Worm (Caenorhabditis elegans) whole organism, L4 larva: Measurements from ENCODE around the gene ZK105.5.

ENCODE experiments used
- T20F7.1 ChIP-seq: fragments of 200-800 bp; sonication (Bioruptor generic); optimal IDR thresholded peaks from 2 replicates; lab custom pipeline; 2018; ENCODE audit warnings: mild to moderate bottlenecking, missing genetic modification characterization, missing compliant biosample characterization
- T26A8.4 ChIP-seq: fragments of 200-800 bp; sonication (Bioruptor generic); IDR thresholded peaks from 2 replicates; pipeline ENCODE4 v1.3.6; 2022; ENCODE audit warnings: missing genetic modification characterization, missing compliant biosample characterization
- Y105C5A.15 ChIP-seq: fragments of 200-800 bp; sonication (Bioruptor generic); IDR thresholded peaks from 2 replicates; pipeline ENCODE4 v1.3.6; 2022; ENCODE audit warnings: missing genetic modification characterization, missing compliant biosample characterization
- aha-1 ChIP-seq: fragments of 150-350 bp; peaks from one replicate; lab custom pipeline; 2014; ENCODE audit warnings: missing biosample characterization, missing genetic modification characterization
- arid-1 ChIP-seq: fragments of 200-800 bp; sonication (Bioruptor generic); conservative IDR thresholded peaks from 2 replicates; pipeline ENCODE4 v1.3.6; 2022; ENCODE audit warnings: missing genetic modification reagents, missing genetic modification characterization, missing compliant biosample characterization
- attf-4 ChIP-seq: sonication (generic microtip); optimal IDR thresholded peaks from 3 replicates; lab custom pipeline; 2017; ENCODE audit warnings: missing biosample characterization, missing genetic modification characterization
- ceh-20 ChIP-seq: fragments of 200-800 bp; sonication (Bioruptor generic); IDR thresholded peaks from 2 replicates; pipeline ENCODE4 v1.3.6; 2022; ENCODE audit warnings: missing genetic modification reagents, missing genetic modification characterization, missing compliant biosample characterization
- ceh-28 ChIP-seq: fragments of 150-350 bp; optimal IDR thresholded peaks from 2 replicates; lab custom pipeline; 2014; ENCODE audit warnings: missing biosample characterization, missing genetic modification reagents, missing genetic modification characterization
- ces-1 ChIP-seq: fragments of 150-350 bp; sonication (generic microtip); optimal IDR thresholded peaks from 4 replicates; lab custom pipeline; 2014; ENCODE audit warnings: missing biosample characterization, missing genetic modification reagents, missing genetic modification characterization
- daf-12 ChIP-seq: fragments of 150-350 bp; optimal IDR thresholded peaks from 2 replicates; lab custom pipeline; 2014; ENCODE audit warnings: missing biosample characterization, missing genetic modification reagents, missing genetic modification characterization
- daf-16 ChIP-seq, 3 experiments: sonication (generic microtip); optimal IDR thresholded peaks; 2 replicates each; lab custom pipeline; 2016 to 2017; ENCODE audit warnings: missing genetic modification characterization in 3 of 3, missing genetic modification reagents in 3 of 3, mild to moderate bottlenecking in 2 of 3, missing compliant biosample characterization in 2 of 3, missing biosample characterization in 1 of 3, moderate library complexity in 1 of 3
- daf-19 ChIP-seq: fragments of 200-800 bp; sonication (Bioruptor generic); conservative IDR thresholded peaks from 2 replicates; pipeline ENCODE4 v1.3.6; 2022; ENCODE audit warnings: missing genetic modification characterization, missing compliant biosample characterization
- dmd-6 ChIP-seq: fragments of 200-800 bp; sonication (Bioruptor generic); IDR thresholded peaks from 2 replicates; pipeline ENCODE4 v1.3.6; 2022; ENCODE audit warnings: missing genetic modification reagents, missing genetic modification characterization, missing compliant biosample characterization
- dmd-8 ChIP-seq: fragments of 200-800 bp; sonication (Bioruptor generic); IDR thresholded peaks from 2 replicates; pipeline ENCODE4 v1.3.6; 2022; ENCODE audit warnings: missing genetic modification characterization, missing compliant biosample characterization
- dve-1 ChIP-seq: sonication (generic microtip); optimal IDR thresholded peaks from 2 replicates; lab custom pipeline; 2017; ENCODE audit warnings: antibody characterized with exemption, mild to moderate bottlenecking, missing genetic modification characterization, missing compliant biosample characterization; ENCODE audit not compliant: insufficient read depth
- egl-43 ChIP-seq: fragments of 200-800 bp; sonication (Bioruptor generic); IDR thresholded peaks from 2 replicates; pipeline ENCODE4 v1.3.6; 2022; ENCODE audit warnings: missing genetic modification reagents, missing genetic modification characterization, missing compliant biosample characterization
- fos-1 ChIP-seq: fragments of 150-350 bp; optimal IDR thresholded peaks from 2 replicates; lab custom pipeline; 2014; ENCODE audit warnings: missing biosample characterization, missing genetic modification characterization
- gei-8 ChIP-seq: fragments of 200-800 bp; sonication (Bioruptor generic); optimal IDR thresholded peaks from 2 replicates; lab custom pipeline; 2018; ENCODE audit warnings: mild to moderate bottlenecking, missing genetic modification characterization, missing compliant biosample characterization
- hif-1 ChIP-seq, 2 experiments: sonication (generic microtip); optimal IDR thresholded peaks; 2 replicates each; lab custom pipeline; 2016 to 2017; ENCODE audit warnings: missing compliant biosample characterization in 2 of 2, missing genetic modification characterization in 2 of 2, missing genetic modification reagents in 2 of 2, missing genotype in 2 of 2, mild to moderate bottlenecking in 1 of 2
- hlh-11 ChIP-seq: fragments of 200-800 bp; sonication (Bioruptor generic); optimal IDR thresholded peaks from 2 replicates; lab custom pipeline; 2018; ENCODE audit warnings: mild to moderate bottlenecking, missing genetic modification characterization, missing compliant biosample characterization
- hlh-30 ChIP-seq: sonication (generic microtip); optimal IDR thresholded peaks from 2 replicates; lab custom pipeline; 2017; ENCODE audit warnings: antibody characterized with exemption, mild to moderate bottlenecking, missing genetic modification characterization, missing compliant biosample characterization; ENCODE audit not compliant: insufficient read depth
- lim-7 ChIP-seq: fragments of 200-800 bp; sonication (Bioruptor generic); IDR thresholded peaks from 2 replicates; pipeline ENCODE4 v1.3.6; 2022; ENCODE audit warnings: missing genetic modification characterization, missing compliant biosample characterization
- lin-13 ChIP-seq: fragments of 150-350 bp; optimal IDR thresholded peaks from 2 replicates; lab custom pipeline; 2014; ENCODE audit warnings: missing biosample characterization, missing genetic modification reagents, missing genetic modification characterization
- lin-15B ChIP-seq: fragments of 150-350 bp; sonication (generic microtip); optimal IDR thresholded peaks from 3 replicates; lab custom pipeline; 2014; ENCODE audit warnings: missing biosample characterization, missing genetic modification characterization
- lin-39 ChIP-seq: fragments of 150-350 bp; optimal IDR thresholded peaks from 2 replicates; lab custom pipeline; 2014; ENCODE audit warnings: missing biosample characterization, missing genetic modification reagents, missing genetic modification characterization
- lir-3 ChIP-seq: sonication (generic microtip); optimal IDR thresholded peaks from 2 replicates; lab custom pipeline; 2016; ENCODE audit warnings: mild to moderate bottlenecking, missing genetic modification characterization, missing compliant biosample characterization
- lsy-2 ChIP-seq, 2 experiments: fragments of 150-350 bp in 1 of 2; sonication (generic microtip) in 1 of 2; optimal IDR thresholded peaks; 2 replicates each; lab custom pipeline; 2014 to 2017; ENCODE audit warnings: missing biosample characterization in 2 of 2, missing genetic modification characterization in 2 of 2
- mdl-1 ChIP-seq, 2 experiments: fragments of 150-350 bp in 1 of 2; sonication (generic microtip) in 1 of 2; optimal IDR thresholded peaks; 2 replicates each; lab custom pipeline; 2014 to 2017; ENCODE audit warnings: missing biosample characterization in 2 of 2, missing genetic modification characterization in 2 of 2
- mdt-29 ChIP-seq: fragments of 200-800 bp; sonication (Bioruptor generic); IDR thresholded peaks from 2 replicates; pipeline ENCODE4 v1.3.6; 2022; ENCODE audit warnings: missing genetic modification reagents, missing genetic modification characterization, missing compliant biosample characterization
- mxl-3 ChIP-seq: fragments of 200-800 bp; sonication (Bioruptor generic); optimal IDR thresholded peaks from 2 replicates; lab custom pipeline; 2018; ENCODE audit warnings: mild to moderate bottlenecking, missing genetic modification characterization, missing compliant biosample characterization
- nhr-111 ChIP-seq: fragments of 200-800 bp; sonication (Bioruptor generic); optimal IDR thresholded peaks from 2 replicates; lab custom pipeline; 2018; ENCODE audit warnings: mild to moderate bottlenecking, missing genetic modification characterization, missing compliant biosample characterization
- nhr-25 ChIP-seq: sonication (generic microtip); optimal IDR thresholded peaks from 2 replicates; lab custom pipeline; 2017; ENCODE audit warnings: missing genetic modification characterization, mild to moderate bottlenecking, missing compliant biosample characterization, antibody characterized with exemption, moderate library complexity, borderline replicate concordance; ENCODE audit not compliant: insufficient read depth
- nhr-28 ChIP-seq: fragments of 150-350 bp; optimal IDR thresholded peaks from 2 replicates; lab custom pipeline; 2014; ENCODE audit warnings: missing biosample characterization, missing genetic modification characterization
- nhr-42 ChIP-seq: fragments of 200-800 bp; sonication (Bioruptor generic); IDR thresholded peaks from 2 replicates; pipeline ENCODE4 v1.3.6; 2022; ENCODE audit warnings: missing genetic modification characterization, missing compliant biosample characterization
- nhr-77 ChIP-seq: fragments of 150-350 bp; optimal IDR thresholded peaks from 2 replicates; lab custom pipeline; 2014; ENCODE audit warnings: missing biosample characterization, missing genetic modification characterization
- php-3 ChIP-seq: fragments of 200-800 bp; sonication (Bioruptor generic); IDR thresholded peaks from 2 replicates; pipeline ENCODE4 v1.3.6; 2022; ENCODE audit warnings: missing genetic modification reagents, missing genetic modification characterization, missing compliant biosample characterization
- sdz-12 ChIP-seq: fragments of 200-800 bp; sonication (Bioruptor generic); optimal IDR thresholded peaks from 2 replicates; lab custom pipeline; 2018; ENCODE audit warnings: mild to moderate bottlenecking, missing genetic modification characterization, missing compliant biosample characterization
- snpc-1.2 ChIP-seq: fragments of 200-800 bp; sonication (Bioruptor generic); IDR thresholded peaks from 2 replicates; pipeline ENCODE4 v1.3.6; 2022; ENCODE audit warnings: missing genetic modification reagents, missing genetic modification characterization, missing compliant biosample characterization
- snpc-4 ChIP-seq: fragments of 150-350 bp; optimal IDR thresholded peaks from 2 replicates; lab custom pipeline; 2014; ENCODE audit warnings: missing biosample characterization, missing genetic modification characterization
- spr-1 ChIP-seq: sonication (generic microtip); optimal IDR thresholded peaks from 2 replicates; lab custom pipeline; 2016; ENCODE audit warnings: mild to moderate bottlenecking, missing genetic modification characterization, missing compliant biosample characterization
- spr-3 ChIP-seq: fragments of 200-800 bp; sonication (Bioruptor generic); optimal IDR thresholded peaks from 2 replicates; lab custom pipeline; 2018; ENCODE audit warnings: mild to moderate bottlenecking, missing genetic modification characterization, missing compliant biosample characterization
- tag-97 ChIP-seq: fragments of 200-800 bp; sonication (Bioruptor generic); IDR thresholded peaks from 2 replicates; pipeline ENCODE4 v1.3.6; 2022; ENCODE audit warnings: missing genetic modification characterization, missing compliant biosample characterization
- unc-62 ChIP-seq, 3 experiments: fragments of 150-350 bp in 1 of 3; sonication (generic microtip); optimal IDR thresholded peaks in 2 of 3; peaks in 1 of 3; 1 replicate in 1 of 3; 2 replicates in 2 of 3; lab custom pipeline; 2014 to 2017; ENCODE audit warnings: missing biosample characterization in 3 of 3, missing genetic modification characterization in 3 of 3, missing genetic modification reagents in 3 of 3, missing genotype in 1 of 3
- zag-1 ChIP-seq: fragments of 150-350 bp; optimal IDR thresholded peaks from 2 replicates; lab custom pipeline; 2014; ENCODE audit warnings: missing biosample characterization, missing genetic modification characterization
- zfp-3 ChIP-seq: fragments of 200-800 bp; sonication (Bioruptor generic); conservative IDR thresholded peaks from 2 replicates; pipeline ENCODE4 v1.3.6; 2022; ENCODE audit warnings: missing genetic modification reagents, missing genetic modification characterization, missing compliant biosample characterization

ZK105.5 gene

DNA sequence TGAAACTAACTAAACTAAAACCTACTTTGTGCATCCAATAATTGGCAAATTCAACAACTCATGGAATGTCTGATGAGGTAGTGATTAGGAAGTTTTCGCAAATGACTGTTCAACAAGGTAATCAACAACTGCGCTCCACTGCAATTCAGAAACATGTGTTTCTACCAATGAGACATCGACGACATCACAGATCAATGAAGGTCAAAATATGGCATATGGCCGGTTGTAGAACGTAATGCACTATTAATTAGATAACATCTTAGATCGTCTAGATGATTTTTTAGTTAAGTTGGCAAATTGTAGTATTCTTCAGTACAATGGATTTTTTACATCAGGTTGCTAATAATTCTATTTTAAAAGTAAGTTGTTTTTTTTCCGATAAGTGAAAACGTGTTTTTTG, 31.3 kb downstream of the ZK105.5 start, which contains the start of the genes nhr-94 and nhr-152:
Gene nhr-94 (minus strand): TSS at position 147 of the 400 bp plus-strand sequence.
Gene nhr-152 (plus strand): TSS at position 162 of the 400 bp plus-strand sequence.
- TF ChIP-seq nhr-25 (peak; percentile 0), mxl-3 (peak; percentile 59), aha-1 (tag; lab: Kevin White, UChicago) (peak; percentile 60), nhr-28 (tag; lab: Kevin White, UChicago) (peak; percentile 46), lin-13 (no peak), tag-97 (GFP tag; lab: Robert Waterston, UW) (no peak), hlh-30 (tag; lab: Kevin White, UChicago) (peak; percentile 58)

ce11 chrV:7683907-7684655, 33.4 kb downstream of the ZK105.5 start, which contains the start of gene sre-11:
Gene sre-11 (minus strand): TSS chrV:7683957.
- TF ChIP-seq unc-62 (GFP tag; optimal IDR thresholded peaks at IDR 0.05 in 1 of 2; lab: Kevin White, UChicago) (peak in 1 of 2 experiments; percentile 68), unc-62 (tag; optimal IDR thresholded peaks at IDR 0.05; lab: Kevin White, UChicago) (no peak), lim-7 (no peak)

ce11 chrV:7681388-7681787, 36.1 kb downstream of the ZK105.5 start, which contains the start of gene cyp-33A1:
Gene cyp-33A1 (minus strand): TSS chrV:7681459.
- no peak for TF ChIP-seq php-3
- peak; percentile 38 for TF ChIP-seq nhr-77
- no peak for TF ChIP-seq attf-4
- peak; percentile 51 for TF ChIP-seq dve-1
- TF ChIP-seq nhr-42 (GFP tag; lab: Robert Waterston, UW), result no peak
- no peak for TF ChIP-seq daf-12 (tag; lab: Kevin White, UChicago)
- no peak for TF ChIP-seq snpc-1.2 (GFP tag; lab: Robert Waterston, UW)
- TF ChIP-seq spr-3, result no peak
- TF ChIP-seq zfp-3 (GFP tag; lab: Robert Waterston, UW), result no peak
- TF ChIP-seq sdz-12 (GFP tag; lab: Kevin White, UChicago), result no peak
- TF ChIP-seq T20F7.1, result no peak
- TF ChIP-seq mdl-1 (tag; optimal IDR thresholded peaks at IDR 0.05; lab: Kevin White, UChicago), result peak in 1 of 2 experiments; percentile 27
- no peak for TF ChIP-seq lin-39 (tag; lab: Kevin White, UChicago)
- no peak for TF ChIP-seq arid-1 (GFP tag; lab: Robert Waterston, UW)
- no peak for TF ChIP-seq hlh-30 (tag; lab: Kevin White, UChicago)
- no peak for TF ChIP-seq hlh-11 (tag; lab: Kevin White, UChicago)
- TF ChIP-seq ceh-20 (GFP tag; lab: Robert Waterston, UW), result no peak
- no peak for TF ChIP-seq snpc-4 (tag; lab: Kevin White, UChicago)
- no peak for TF ChIP-seq mdt-29 (GFP tag; lab: Robert Waterston, UW)
- TF ChIP-seq daf-16 (GFP tag; optimal IDR thresholded peaks at IDR 0.05; lab: Kevin White, UChicago), result no peak
- peak; percentile 88 for TF ChIP-seq daf-16 (tag; optimal IDR thresholded peaks at IDR 0.05; lab: Kevin White, UChicago)
- no peak for TF ChIP-seq daf-19 (GFP tag; lab: Robert Waterston, UW)
- TF ChIP-seq hif-1 (tag; optimal IDR thresholded peaks at IDR 0.05; lab: Kevin White, UChicago), result no peak
- no peak for TF ChIP-seq gei-8
- peak; percentile 15 for TF ChIP-seq mxl-3
- peak; percentile 100 for TF ChIP-seq nhr-28 (tag; lab: Kevin White, UChicago)
- TF ChIP-seq dmd-6 (GFP tag; lab: Robert Waterston, UW), result no peak
- no peak for TF ChIP-seq dmd-8
- TF ChIP-seq, all 104 proteins: peak for 6

DNA sequence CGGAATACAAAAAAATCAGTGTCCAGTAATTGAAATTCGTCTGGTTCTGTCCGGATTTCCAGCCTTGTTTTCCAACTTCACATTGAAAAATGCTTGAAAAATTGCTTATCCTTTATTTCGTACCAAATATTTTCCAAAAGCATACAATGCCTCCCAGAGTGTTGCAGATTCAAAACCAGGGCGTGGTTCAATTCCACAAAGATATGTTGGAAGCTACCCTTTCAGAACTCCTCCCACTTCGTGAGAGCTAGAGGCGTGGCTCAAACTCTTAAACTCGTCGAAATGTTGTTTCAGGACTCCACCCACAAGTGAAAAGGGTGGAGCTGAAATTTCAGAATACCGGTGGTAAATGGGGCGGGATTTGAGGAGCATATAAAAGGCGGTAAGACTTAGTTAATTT, 41.6 kb downstream of the ZK105.5 start, which contains the start of gene C12D5.3:
Gene C12D5.3 (plus strand): TSS at position 301 of the 400 bp plus-strand sequence.
- TF ChIP-seq fos-1 (tag; lab: Kevin White, UChicago) (no peak), zag-1 (tag; lab: Kevin White, UChicago) (no peak), ceh-28 (tag; lab: Kevin White, UChicago) (no peak), lsy-2 (tag; optimal IDR thresholded peaks at IDR 0.05; lab: Kevin White, UChicago) (no peak), lin-15B (tag; lab: Kevin White, UChicago) (no peak), nhr-77 (no peak), Y105C5A.15 (GFP tag; lab: Robert Waterston, UW) (no peak), T26A8.4 (no peak), egl-43 (no peak), ceh-20 (GFP tag; lab: Robert Waterston, UW) (no peak), ces-1 (no peak), nhr-111 (GFP tag; lab: Kevin White, UChicago) (no peak), spr-1 (tag; lab: Kevin White, UChicago) (no peak), lir-3 (tag; lab: Kevin White, UChicago) (no peak)
